Worm (Caenorhabditis elegans) whole organism, young adult: ENCODE measurements around the gene F54H12.5.

Experiments used
- F57A8.1 ChIP-seq: fragments of 200-800 bp; sonication (Bioruptor generic); optimal IDR thresholded peaks from 2 replicates; lab custom pipeline; 2018; ENCODE audit warnings: mild to moderate bottlenecking, missing genetic modification characterization, moderate library complexity, missing compliant biosample characterization
- ama-1 ChIP-seq, 3 experiments: fragments of 150-350 bp in 1 of 3; sonication (generic microtip) in 2 of 3; optimal IDR thresholded peaks; 2 replicates each; lab custom pipeline; 2014 to 2018; ENCODE audit warnings: missing biosample characterization in 2 of 3, missing genetic modification characterization in 2 of 3, missing genetic modification reagents in 2 of 3
- bed-1 ChIP-seq: fragments of 200-800 bp; sonication (Bioruptor generic); IDR thresholded peaks from 2 replicates; pipeline ENCODE4 v1.3.6; 2022; ENCODE audit warnings: missing genetic modification reagents, missing genetic modification characterization, missing compliant biosample characterization
- ets-4 ChIP-seq: fragments of 200-800 bp; sonication (Bioruptor generic); optimal IDR thresholded peaks from 2 replicates; lab custom pipeline; 2018; ENCODE audit warnings: mild to moderate bottlenecking, missing genetic modification characterization, missing compliant biosample characterization
- him-1 ChIP-seq: sonication (generic microtip); optimal IDR thresholded peaks from 2 replicates; lab custom pipeline; 2016; ENCODE audit warnings: missing genotype, missing genetic modification reagents, missing genetic modification characterization, missing compliant biosample characterization
- lag-1 ChIP-seq: fragments of 200-800 bp; sonication (Bioruptor generic); IDR thresholded peaks from 2 replicates; pipeline ENCODE4 v1.3.6; 2022; ENCODE audit warnings: missing genetic modification reagents, missing genetic modification characterization, missing compliant biosample characterization
- madf-3 ChIP-seq: fragments of 200-800 bp; sonication (Bioruptor generic); IDR thresholded peaks from 2 replicates; pipeline ENCODE4 v1.3.6; 2022; ENCODE audit warnings: missing genetic modification reagents, missing genetic modification characterization, missing compliant biosample characterization
- mcd-1 ChIP-seq: fragments of 200-800 bp; sonication (Bioruptor generic); IDR thresholded peaks from 2 replicates; pipeline ENCODE4 v1.3.6; 2022; ENCODE audit warnings: missing genetic modification reagents, missing genetic modification characterization, missing compliant biosample characterization
- pha-4 ChIP-seq: fragments of 150-350 bp; sonication (generic microtip); optimal IDR thresholded peaks from 2 replicates; lab custom pipeline; 2014; ENCODE audit warnings: missing biosample characterization, missing genetic modification reagents, missing genetic modification characterization
- unc-130 ChIP-seq: sonication (generic microtip); optimal IDR thresholded peaks from 2 replicates; lab custom pipeline; 2016; ENCODE audit warnings: missing genetic modification reagents, missing genetic modification characterization, missing compliant biosample characterization

- no peak for TF ChIP-seq mcd-1 (GFP tag; lab: Robert Waterston, UW)
- no peak for TF ChIP-seq madf-3
- no peak for TF ChIP-seq ama-1 (optimal IDR thresholded peaks at IDR 0.05; lab: Kevin White, UChicago)
- no peak for TF ChIP-seq ama-1 (GFP tag; optimal IDR thresholded peaks at IDR 0.05; lab: Kevin White, UChicago)
- no peak for TF ChIP-seq ets-4 (GFP tag; lab: Kevin White, UChicago)
- TF ChIP-seq pha-4 (tag; lab: Kevin White, UChicago), result no peak
- TF ChIP-seq him-1 (tag; lab: Kevin White, UChicago), result no peak
- TF ChIP-seq F57A8.1 (GFP tag; lab: Kevin White, UChicago), result no peak
- no peak for TF ChIP-seq lag-1
- TF ChIP-seq unc-130, result no peak
- no peak for TF ChIP-seq bed-1 (GFP tag; lab: Robert Waterston, UW)
Measured at ce11 chrIII:8017053-8017452, 45.1 kb upstream of the F54H12.5 start.
